Worm (Caenorhabditis elegans): ENCODE results near the gene F58F12.12.
A peak's percentile ranks its signal among the peaks of the same experiment; 100 is the strongest.

The F58F12.12 gene

ce11 chrII:6417999-6418398 is 37.0 kb downstream of the F58F12.12 start:
- TF ChIP-seq blmp-1 (tag; optimal IDR thresholded peaks at IDR 0.05) (no peak), nhr-76 (tag; optimal IDR thresholded peaks at IDR 0.05) (no peak), mls-2 (tag; optimal IDR thresholded peaks at IDR 0.05) (peak; percentile 16), tbx-8 (GFP tag; optimal IDR thresholded peaks at IDR 0.05) (no peak), flh-1 (GFP tag; optimal IDR thresholded peaks at IDR 0.05) (no peak), ceh-39 (tag; optimal IDR thresholded peaks at IDR 0.05) (peak; percentile 30), mep-1 (tag; optimal IDR thresholded peaks at IDR 0.05) (no peak), hlh-1 (tag; optimal IDR thresholded peaks at IDR 0.05) (peak; percentile 50), bed-3 (GFP tag; optimal IDR thresholded peaks at IDR 0.05) (no peak), nhr-12 (tag; optimal IDR thresholded peaks at IDR 0.05) (no peak), M03D4.4 (tag; optimal IDR thresholded peaks at IDR 0.05) (no peak), nhr-237 (tag; optimal IDR thresholded peaks at IDR 0.05) (no peak), ceh-83 (GFP tag; optimal IDR thresholded peaks at IDR 0.05) (no peak), drap-1 (GFP tag; optimal IDR thresholded peaks at IDR 0.05) (no peak), pha-4 (tag; optimal IDR thresholded peaks at IDR 0.05) (no peak), unc-120 (tag; optimal IDR thresholded peaks at IDR 0.05; ENCODE audit: poor library complexity, severe bottlenecking) (no peak), lin-13 (tag; optimal IDR thresholded peaks at IDR 0.05) (no peak), lsy-2 (tag; optimal IDR thresholded peaks at IDR 0.05) (no peak), sem-2 (GFP tag; optimal IDR thresholded peaks at IDR 0.05) (no peak), ceh-43 (GFP tag; optimal IDR thresholded peaks at IDR 0.05) (no peak), unc-62 (GFP tag; optimal IDR thresholded peaks at IDR 0.05) (no peak), mab-5 (tag; optimal IDR thresholded peaks at IDR 0.05) (no peak), nhr-2 (tag; optimal IDR thresholded peaks at IDR 0.05) (peak; percentile 95), ham-2 (GFP tag; optimal IDR thresholded peaks at IDR 0.05) (no peak), sptf-1 (tag; optimal IDR thresholded peaks at IDR 0.05) (peak; percentile 8), unc-39 (tag; optimal IDR thresholded peaks at IDR 0.05) (peak; percentile 26), snpc-4 (tag; optimal IDR thresholded peaks at IDR 0.05) (no peak), elt-1 (tag; optimal IDR thresholded peaks at IDR 0.05; ENCODE audit: borderline replicate concordance, insufficient read depth) (no peak), elt-3 (tag; optimal IDR thresholded peaks at IDR 0.05) (no peak), ztf-11 (tag; optimal IDR thresholded peaks at IDR 0.05) (peak; percentile 71), zip-8 (tag; optimal IDR thresholded peaks at IDR 0.05) (peak; percentile 95), ces-1 (GFP tag; optimal IDR thresholded peaks at IDR 0.05) (no peak), lin-32 (GFP tag; optimal IDR thresholded peaks at IDR 0.05) (no peak), nhr-28 (tag; optimal IDR thresholded peaks at IDR 0.05) (no peak), cnd-1 (tag; optimal IDR thresholded peaks at IDR 0.05) (peak; percentile 55)

- TF ChIP-seq sptf-1 (tag; optimal IDR thresholded peaks at IDR 0.05) (no peak), nhr-2 (tag; optimal IDR thresholded peaks at IDR 0.05) (no peak), pha-4 (tag; optimal IDR thresholded peaks at IDR 0.05) (no peak), M03D4.4 (tag; optimal IDR thresholded peaks at IDR 0.05) (no peak), lin-13 (tag; optimal IDR thresholded peaks at IDR 0.05) (no peak), flh-1 (GFP tag; optimal IDR thresholded peaks at IDR 0.05) (no peak), bed-3 (GFP tag; optimal IDR thresholded peaks at IDR 0.05) (no peak), ztf-11 (tag; optimal IDR thresholded peaks at IDR 0.05) (no peak), ham-2 (GFP tag; optimal IDR thresholded peaks at IDR 0.05) (no peak), mep-1 (tag; optimal IDR thresholded peaks at IDR 0.05) (no peak), nhr-12 (tag; optimal IDR thresholded peaks at IDR 0.05) (no peak), nhr-28 (tag; optimal IDR thresholded peaks at IDR 0.05) (no peak), ceh-39 (tag; optimal IDR thresholded peaks at IDR 0.05) (no peak), drap-1 (GFP tag; optimal IDR thresholded peaks at IDR 0.05) (no peak), elt-3 (tag; optimal IDR thresholded peaks at IDR 0.05) (no peak), unc-39 (tag; optimal IDR thresholded peaks at IDR 0.05) (no peak)
These were observed 38.2 kb downstream of the F58F12.12 start for ce11 chrII:6419163-6419562.

ce11 chrII:6422812-6423211 is 41.8 kb downstream of the F58F12.12 start, which contains the start of gene K03H9.3:
TSS of gene K03H9.3 (plus strand) at chrII:6423112.
- TF ChIP-seq unc-62 (GFP tag; optimal IDR thresholded peaks at IDR 0.05): no peak
- no peak for TF ChIP-seq bed-3 (GFP tag; optimal IDR thresholded peaks at IDR 0.05)
- no peak for TF ChIP-seq unc-120 (tag; optimal IDR thresholded peaks at IDR 0.05; ENCODE audit: poor library complexity, severe bottlenecking)

- TF ChIP-seq hlh-1 (tag; optimal IDR thresholded peaks at IDR 0.05): no peak
- no peak for TF ChIP-seq ceh-83 (GFP tag; optimal IDR thresholded peaks at IDR 0.05)
- no peak for TF ChIP-seq cnd-1 (tag; optimal IDR thresholded peaks at IDR 0.05)
- TF ChIP-seq ztf-11 (tag; optimal IDR thresholded peaks at IDR 0.05): no peak
- TF ChIP-seq elt-3 (tag; optimal IDR thresholded peaks at IDR 0.05): no peak
- TF ChIP-seq sem-2 (GFP tag; optimal IDR thresholded peaks at IDR 0.05): no peak
- no peak for TF ChIP-seq lsy-2 (tag; optimal IDR thresholded peaks at IDR 0.05)
- TF ChIP-seq flh-1 (GFP tag; optimal IDR thresholded peaks at IDR 0.05): no peak
- no peak for TF ChIP-seq nhr-237 (tag; optimal IDR thresholded peaks at IDR 0.05)
- no peak for TF ChIP-seq M03D4.4 (tag; optimal IDR thresholded peaks at IDR 0.05)
- no peak for TF ChIP-seq sptf-1 (tag; optimal IDR thresholded peaks at IDR 0.05)
- no peak for TF ChIP-seq unc-120 (tag; optimal IDR thresholded peaks at IDR 0.05; ENCODE audit: poor library complexity, severe bottlenecking)
- TF ChIP-seq nhr-28 (tag; optimal IDR thresholded peaks at IDR 0.05): no peak
- TF ChIP-seq bed-3 (GFP tag; optimal IDR thresholded peaks at IDR 0.05): no peak
- TF ChIP-seq blmp-1 (tag; optimal IDR thresholded peaks at IDR 0.05): no peak
- no peak for TF ChIP-seq ces-1 (GFP tag; optimal IDR thresholded peaks at IDR 0.05)
These were observed 45.0 kb downstream of the F58F12.12 start, which contains the start of gene col-75 for ce11 chrII:6425993-6426392. TSS of gene col-75 (plus strand) at chrII:6426293.
